Fruit fly (Drosophila melanogaster): ENCODE measurements around the gene GlcAT-S.

dm6 chr2L:9602103-9602502 is 14.2 kb upstream of the GlcAT-S start:
- TF ChIP-seq br (GFP tag; optimal IDR thresholded peaks at IDR 0.05) (no peak), jim (GFP tag; optimal IDR thresholded peaks at IDR 0.05) (no peak), GATAd (GFP tag; optimal IDR thresholded peaks at IDR 0.05) (no peak)
